Worm (Caenorhabditis elegans) whole organism, L4 larva: ENCODE data around the gene T02H6.4.

Source experiments
- F49E8.2 ChIP-seq: sonication (generic microtip); optimal IDR thresholded peaks from 2 replicates; lab custom pipeline; 2016; ENCODE audit warnings: missing compliant biosample characterization, mild to moderate bottlenecking, missing genetic modification characterization, borderline replicate concordance
- ceh-32 ChIP-seq: sonication (generic microtip); optimal IDR thresholded peaks from 2 replicates; lab custom pipeline; 2016; ENCODE audit warnings: mild to moderate bottlenecking, missing genetic modification characterization, missing compliant biosample characterization; ENCODE audit not compliant: poor library complexity

DNA sequence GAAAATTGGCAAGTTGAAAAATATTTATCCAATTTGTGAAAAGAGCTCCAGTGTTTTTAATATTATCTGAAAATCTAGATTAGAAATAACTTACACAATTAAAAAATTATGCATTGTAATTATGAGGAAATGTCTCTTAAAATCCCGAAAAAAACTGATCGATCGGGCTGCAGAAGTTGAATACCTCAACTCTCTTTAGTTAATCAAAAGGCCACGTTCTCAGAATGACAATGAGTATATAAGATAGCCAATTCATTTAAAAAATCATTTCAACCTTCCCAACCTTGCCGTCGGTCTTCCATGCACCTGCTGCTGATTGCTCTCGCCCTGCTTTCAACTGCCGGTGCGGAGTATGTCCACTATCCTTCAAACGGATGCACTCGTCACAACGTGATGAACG, at the start of gene T02H6.4:
- TF ChIP-seq ceh-32 (tag; lab: Kevin White, UChicago) (no peak), F49E8.2 (tag; lab: Kevin White, UChicago) (no peak)
